Fruit fly (Drosophila melanogaster): ENCODE data around the gene Ten-m.

- TF ChIP-seq toe (GFP tag; optimal IDR thresholded peaks at IDR 0.05) (no peak), CG12768 (GFP tag; optimal IDR thresholded peaks at IDR 0.05) (no peak), ovo (GFP tag; optimal IDR thresholded peaks at IDR 0.05) (no peak), kay (GFP tag; ENCODE audit: borderline replicate concordance) (no peak), pad (GFP tag; optimal IDR thresholded peaks at IDR 0.05) (no peak), Hr96 (GFP tag; optimal IDR thresholded peaks at IDR 0.05) (no peak), Crg-1 (GFP tag; optimal IDR thresholded peaks at IDR 0.05) (no peak), CG33017 (tag; optimal IDR thresholded peaks at IDR 0.05) (no peak), tj (GFP tag; optimal IDR thresholded peaks at IDR 0.05) (no peak), Clk (GFP tag; optimal IDR thresholded peaks at IDR 0.05) (no peak)
Observed at dm6 chr3L:22394377-22394776, 13.3 kb downstream of the Ten-m start.

All from whole organism, adult.